Worm (Caenorhabditis elegans): ENCODE results near the gene H21P03.10.

The H21P03.10 gene

DNA sequence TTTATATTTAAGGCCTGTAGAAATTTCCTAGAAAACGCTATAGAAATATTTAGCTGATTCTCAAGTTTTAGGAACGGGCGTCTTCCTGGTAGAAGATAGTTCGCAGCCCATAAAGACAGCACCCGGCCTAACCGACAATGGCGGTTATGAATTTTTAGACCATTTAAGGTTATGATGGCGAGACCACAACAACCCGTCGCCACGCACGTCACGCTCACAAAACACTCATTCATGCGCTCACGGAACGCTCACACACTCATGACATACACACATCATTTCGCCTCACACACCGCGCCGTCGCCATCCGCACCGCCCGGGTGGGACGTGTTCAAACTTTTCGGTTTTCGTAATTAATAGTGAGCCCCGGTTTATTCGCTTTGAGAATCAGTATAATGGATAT lies 23.2 kb downstream of the H21P03.10 start (continued):
- TF ChIP-seq blmp-1 (tag; optimal IDR thresholded peaks at IDR 0.05) (peak; percentile 7), lin-13 (GFP tag; optimal IDR thresholded peaks at IDR 0.05) (no peak), C16A3.4 (tag; optimal IDR thresholded peaks at IDR 0.05) (no peak), rnt-1 (tag; optimal IDR thresholded peaks at IDR 0.05) (no peak), tbx-2 (tag; optimal IDR thresholded peaks at IDR 0.05) (no peak), sptf-1 (tag; optimal IDR thresholded peaks at IDR 0.05) (no peak), nhr-76 (tag; optimal IDR thresholded peaks at IDR 0.05) (no peak), elt-2 (tag; optimal IDR thresholded peaks at IDR 0.05) (no peak)

DNA sequence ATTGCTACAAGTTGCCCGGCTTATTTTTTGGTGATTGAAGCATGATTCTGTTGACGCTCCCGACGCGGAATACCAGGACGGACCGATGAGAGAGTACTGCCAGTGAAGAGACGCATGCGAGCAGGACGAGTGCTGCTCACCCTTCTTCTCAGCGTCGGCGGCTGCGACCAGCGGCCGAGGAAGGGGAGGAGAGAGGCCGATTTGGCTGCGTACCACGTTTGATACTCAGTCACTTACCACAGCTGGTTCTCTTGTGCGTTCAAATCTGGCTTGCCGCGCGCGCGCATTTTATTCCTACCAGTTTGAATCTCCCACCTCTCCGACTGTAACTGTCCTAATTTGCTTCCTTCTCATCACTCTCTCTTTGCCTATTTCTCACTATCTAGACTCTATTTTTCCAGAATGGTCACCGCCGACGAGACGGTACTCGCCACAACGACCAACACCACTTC lies 23.7 kb downstream of the H21P03.10 start, which contains the start of gene mep-1:
mep-1 (plus strand) TSS at position 402 of the 452 bp plus-strand sequence.
- TF ChIP-seq rnt-1 (tag; optimal IDR thresholded peaks at IDR 0.05) (peak; percentile 87), lin-35 (GFP tag; optimal IDR thresholded peaks at IDR 0.05) (peak; percentile 51 to 76), ztf-11 (tag; optimal IDR thresholded peaks at IDR 0.05) (peak in 1 of 2 experiments; percentile 49), mef-2 (tag; optimal IDR thresholded peaks at IDR 0.05) (peak; percentile 20), C34B4.2 (tag; optimal IDR thresholded peaks at IDR 0.05) (no peak), lin-39 (tag; optimal IDR thresholded peaks at IDR 0.05) (no peak), jun-1 (tag; optimal IDR thresholded peaks at IDR 0.05) (no peak), F16B12.6 (tag; optimal IDR thresholded peaks at IDR 0.05) (peak; percentile 42), hlh-17 (GFP tag; optimal IDR thresholded peaks at IDR 0.05; ENCODE audit: borderline replicate concordance) (no peak), unc-62 (GFP tag; optimal IDR thresholded peaks at IDR 0.05) (no peak), unc-30 (tag; optimal IDR thresholded peaks at IDR 0.05) (no peak), nhr-84 (tag; optimal IDR thresholded peaks at IDR 0.05) (no peak), snu-23 (GFP tag; optimal IDR thresholded peaks at IDR 0.05) (peak; percentile 75), hpl-2 (GFP tag; optimal IDR thresholded peaks at IDR 0.05) (no peak), mdl-1 (tag; optimal IDR thresholded peaks at IDR 0.05) (peak in 1 of 2 experiments; percentile 32), nhr-76 (tag; optimal IDR thresholded peaks at IDR 0.05) (no peak), fos-1 (tag; optimal IDR thresholded peaks at IDR 0.05) (peak; percentile 32), ces-1 (GFP tag; optimal IDR thresholded peaks at IDR 0.05) (no peak), nhr-77 (tag; optimal IDR thresholded peaks at IDR 0.05) (peak; percentile 49), dpl-1 (GFP tag; optimal IDR thresholded peaks at IDR 0.05) (peak; percentile 59 to 69 (median 68)), nhr-11 (tag; optimal IDR thresholded peaks at IDR 0.05) (no peak), lin-14 (GFP tag; optimal IDR thresholded peaks at IDR 0.05) (peak; percentile 91), ceh-63 (GFP tag; optimal IDR thresholded peaks at IDR 0.05) (no peak), fkh-8 (tag; optimal IDR thresholded peaks at IDR 0.05) (peak; percentile 84), ztf-4 (tag; optimal IDR thresholded peaks at IDR 0.05) (no peak), nhr-90 (tag; optimal IDR thresholded peaks at IDR 0.05; ENCODE audit: poor library complexity) (peak; percentile 30), hlh-4 (tag; optimal IDR thresholded peaks at IDR 0.05) (no peak), unc-130 (tag; optimal IDR thresholded peaks at IDR 0.05) (peak; percentile 3), lir-3 (tag; optimal IDR thresholded peaks at IDR 0.05; ENCODE audit: poor library complexity) (peak; percentile 95), nhr-71 (tag; optimal IDR thresholded peaks at IDR 0.05) (peak; percentile 73), C04F5.9 (tag; optimal IDR thresholded peaks at IDR 0.05) (peak; percentile 11), ceh-8 (GFP tag; optimal IDR thresholded peaks at IDR 0.05) (no peak), lsy-2 (tag; optimal IDR thresholded peaks at IDR 0.05) (peak; percentile 59 to 74), elt-2 (tag; optimal IDR thresholded peaks at IDR 0.05) (no peak), vab-15 (tag; optimal IDR thresholded peaks at IDR 0.05) (no peak), efl-3 (GFP tag; optimal IDR thresholded peaks at IDR 0.05) (no peak), zag-1 (tag; optimal IDR thresholded peaks at IDR 0.05) (no peak), mep-1 (tag; optimal IDR thresholded peaks at IDR 0.05) (peak; percentile 65), fkh-10 (GFP tag; optimal IDR thresholded peaks at IDR 0.05) (no peak), egl-27 (tag; optimal IDR thresholded peaks at IDR 0.05) (no peak), lin-13 (GFP tag; optimal IDR thresholded peaks at IDR 0.05) (peak; percentile 77), nhr-20 (tag; optimal IDR thresholded peaks at IDR 0.05) (peak; percentile 54), pag-3 (tag; optimal IDR thresholded peaks at IDR 0.05; ENCODE audit: borderline replicate concordance, insufficient read depth) (no peak), sox-4 (tag; optimal IDR thresholded peaks at IDR 0.05) (no peak), snpc-4 (tag; optimal IDR thresholded peaks at IDR 0.05) (peak; percentile 34), ceh-82 (tag; optimal IDR thresholded peaks at IDR 0.05) (peak; percentile 14 to 77 (median 57))

Measured in whole organism, L1 larva.